Worm (Caenorhabditis elegans): ENCODE measurements around the gene ZK1067.3.

ZK1067.3 gene

DNA sequence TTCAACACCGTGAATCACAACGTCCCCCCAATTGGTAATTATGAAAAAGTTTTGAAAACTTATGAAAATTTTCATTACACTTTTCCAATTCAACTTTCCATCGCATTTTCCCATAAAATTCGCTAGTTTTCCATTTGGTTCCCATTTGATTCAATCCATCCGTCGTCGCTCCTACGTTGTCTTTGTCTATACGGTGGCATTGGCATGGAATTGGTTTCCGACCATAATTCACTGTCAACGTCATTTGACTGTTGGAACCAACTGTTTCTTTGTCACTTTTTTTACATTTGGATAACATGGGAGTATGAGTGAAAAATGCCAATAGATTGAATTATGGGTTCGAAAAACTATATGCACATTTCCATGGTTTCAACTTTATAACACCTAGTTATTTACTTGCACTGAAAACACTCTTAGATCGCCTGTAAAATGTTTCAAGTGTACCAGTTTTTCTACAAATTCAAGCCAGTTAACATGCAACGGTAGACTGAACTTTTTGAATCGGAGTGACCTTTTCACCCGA lies 35.0 kb downstream of the ZK1067.3 start:
- TF ChIP-seq dsc-1 (tag; optimal IDR thresholded peaks at IDR 0.05): peak; percentile 45
- no peak for TF ChIP-seq efl-1 (optimal IDR thresholded peaks at IDR 0.05)
- TF ChIP-seq efl-1 (GFP tag; optimal IDR thresholded peaks at IDR 0.05 in 1 of 2): peak in 1 of 2 experiments; percentile 33
- TF ChIP-seq ztf-11 (tag; optimal IDR thresholded peaks at IDR 0.05): no peak
- no peak for TF ChIP-seq vab-15 (tag; optimal IDR thresholded peaks at IDR 0.05)
- TF ChIP-seq sup-37 (GFP tag; optimal IDR thresholded peaks at IDR 0.05): no peak
- TF ChIP-seq ets-5 (GFP tag; IDR thresholded peaks at IDR 0.05): no peak
- no peak for TF ChIP-seq nhr-47 (tag; optimal IDR thresholded peaks at IDR 0.05)
- TF ChIP-seq aha-1 (tag; optimal IDR thresholded peaks at IDR 0.05): no peak
- no peak for TF ChIP-seq nhr-28 (tag; optimal IDR thresholded peaks at IDR 0.05)
- no peak for TF ChIP-seq alr-1 (tag; optimal IDR thresholded peaks at IDR 0.05; ENCODE audit: borderline replicate concordance)
- no peak for TF ChIP-seq fkh-8 (tag; optimal IDR thresholded peaks at IDR 0.05)
- TF ChIP-seq blmp-1 (tag; optimal IDR thresholded peaks at IDR 0.05): peak; percentile 41
- no peak for TF ChIP-seq aly-2 (tag; optimal IDR thresholded peaks at IDR 0.05)
- TF ChIP-seq ceh-90 (tag; optimal IDR thresholded peaks at IDR 0.05): no peak
- TF ChIP-seq pax-3 (tag; optimal IDR thresholded peaks at IDR 0.05): no peak
- TF ChIP-seq fos-1 (tag; optimal IDR thresholded peaks at IDR 0.05): no peak
- no peak for TF ChIP-seq mab-9 (GFP tag; IDR thresholded peaks at IDR 0.05)
- no peak for TF ChIP-seq ztf-4 (tag; optimal IDR thresholded peaks at IDR 0.05)

DNA sequence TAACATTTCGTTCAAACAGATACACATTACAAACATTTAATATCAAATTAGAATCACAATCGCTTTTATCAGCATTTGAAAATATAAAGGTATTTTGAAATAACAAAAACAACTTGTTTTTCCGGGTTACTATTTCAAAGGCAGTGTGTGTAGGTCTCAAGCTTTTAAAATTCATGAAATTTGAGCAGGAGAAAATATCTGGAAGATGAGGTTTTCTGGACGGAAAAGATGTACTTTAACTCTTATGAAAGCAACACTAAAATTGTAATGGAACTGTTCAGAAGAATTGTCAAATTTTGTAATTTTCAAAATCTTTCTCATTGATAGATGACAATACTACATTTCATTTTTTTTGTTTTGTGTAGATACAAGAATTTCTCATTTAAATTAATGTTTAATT lies 35.5 kb downstream of the ZK1067.3 start:
- TF ChIP-seq lin-39 (tag; optimal IDR thresholded peaks at IDR 0.05) (no peak), nhr-85 (tag) (peak; percentile 46), irx-1 (tag; optimal IDR thresholded peaks at IDR 0.05) (no peak), pqm-1 (tag; optimal IDR thresholded peaks at IDR 0.05) (no peak)

DNA sequence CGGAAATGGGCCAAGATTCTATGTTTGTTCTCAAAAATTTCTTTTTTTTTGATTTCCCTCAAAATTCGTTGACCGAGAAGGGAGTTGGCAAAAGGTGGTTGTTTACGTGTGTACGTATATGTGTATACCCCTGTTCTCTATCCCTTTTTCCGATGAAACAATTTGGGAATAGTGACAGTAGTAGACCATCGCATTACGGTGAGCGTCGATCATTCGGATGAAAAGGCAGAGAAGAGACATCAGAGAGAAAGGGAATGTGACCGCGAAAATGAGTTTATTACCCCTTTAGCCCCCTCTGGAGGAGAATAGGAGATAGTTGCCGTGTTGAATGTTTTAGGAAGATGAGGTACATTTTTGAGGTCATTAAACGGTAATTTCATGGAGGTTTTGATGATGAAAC lies 37.0 kb downstream of the ZK1067.3 start:
- TF ChIP-seq irx-1 (tag; optimal IDR thresholded peaks at IDR 0.05): no peak
- peak; percentile 99 for TF ChIP-seq blmp-1 (tag; optimal IDR thresholded peaks at IDR 0.05)
- TF ChIP-seq mdl-1 (tag; optimal IDR thresholded peaks at IDR 0.05): no peak
- peak; percentile 0 for TF ChIP-seq nhr-47 (tag; optimal IDR thresholded peaks at IDR 0.05)
- TF ChIP-seq elt-2 (tag; optimal IDR thresholded peaks at IDR 0.05): no peak
- TF ChIP-seq lin-14 (GFP tag; optimal IDR thresholded peaks at IDR 0.05): peak; percentile 86
- no peak for TF ChIP-seq fos-1 (tag; optimal IDR thresholded peaks at IDR 0.05)
- peak in 1 of 3 experiments; percentile 7 for TF ChIP-seq dpl-1 (GFP tag; optimal IDR thresholded peaks at IDR 0.05)
- TF ChIP-seq jun-1 (tag; optimal IDR thresholded peaks at IDR 0.05): no peak
- TF ChIP-seq pqm-1 (tag; optimal IDR thresholded peaks at IDR 0.05): no peak
- no peak for TF ChIP-seq fkh-10 (GFP tag; optimal IDR thresholded peaks at IDR 0.05)
- TF ChIP-seq nhr-19 (GFP tag; conservative IDR thresholded peaks at IDR 0.05): no peak
- TF ChIP-seq ceh-88 (GFP tag; IDR thresholded peaks at IDR 0.05): no peak
- TF ChIP-seq ama-1 (optimal IDR thresholded peaks at IDR 0.05): no peak
- no peak for TF ChIP-seq Y116A8C.19 (tag; optimal IDR thresholded peaks at IDR 0.05; ENCODE audit: borderline replicate concordance)
- TF ChIP-seq xbp-1 (tag; optimal IDR thresholded peaks at IDR 0.05): no peak
- TF ChIP-seq grh-1 (GFP tag; IDR thresholded peaks at IDR 0.05): no peak
- TF ChIP-seq zag-1 (tag; optimal IDR thresholded peaks at IDR 0.05): no peak
- no peak for TF ChIP-seq sup-37 (GFP tag; optimal IDR thresholded peaks at IDR 0.05)
- TF ChIP-seq tlp-1 (tag; optimal IDR thresholded peaks at IDR 0.05): no peak
- TF ChIP-seq ces-1 (GFP tag; optimal IDR thresholded peaks at IDR 0.05): no peak
- no peak for TF ChIP-seq ets-5 (GFP tag; IDR thresholded peaks at IDR 0.05)
- no peak for TF ChIP-seq fkh-4 (tag; optimal IDR thresholded peaks at IDR 0.05; ENCODE audit: borderline replicate concordance)
- peak; percentile 63 for TF ChIP-seq snu-23 (GFP tag; optimal IDR thresholded peaks at IDR 0.05)
- TF ChIP-seq zip-4 (GFP tag; optimal IDR thresholded peaks at IDR 0.05): no peak
- TF ChIP-seq efl-1 (optimal IDR thresholded peaks at IDR 0.05): no peak
- no peak for TF ChIP-seq efl-1 (GFP tag; optimal IDR thresholded peaks at IDR 0.05 in 1 of 2)
- no peak for TF ChIP-seq ceh-90 (tag; optimal IDR thresholded peaks at IDR 0.05)
- TF ChIP-seq C04F5.9 (tag; optimal IDR thresholded peaks at IDR 0.05): no peak
- peak; percentile 29 for TF ChIP-seq nhr-90 (tag; optimal IDR thresholded peaks at IDR 0.05; ENCODE audit: poor library complexity)
- TF ChIP-seq lin-13 (GFP tag; optimal IDR thresholded peaks at IDR 0.05): no peak
- TF ChIP-seq elt-3 (tag; optimal IDR thresholded peaks at IDR 0.05): peak in 2 of 6 experiments; percentile 23 to 27
- no peak for TF ChIP-seq C16A3.4 (tag; optimal IDR thresholded peaks at IDR 0.05)
- TF ChIP-seq nhr-85 (tag): peak; percentile 90
- no peak for TF ChIP-seq lin-15B (tag; optimal IDR thresholded peaks at IDR 0.05)
- TF ChIP-seq pag-3 (tag; optimal IDR thresholded peaks at IDR 0.05; ENCODE audit: borderline replicate concordance, insufficient read depth): no peak
- TF ChIP-seq hpl-2 (GFP tag; optimal IDR thresholded peaks at IDR 0.05): no peak

All from whole organism, L1 larva.